In the genomic region with DNA sequence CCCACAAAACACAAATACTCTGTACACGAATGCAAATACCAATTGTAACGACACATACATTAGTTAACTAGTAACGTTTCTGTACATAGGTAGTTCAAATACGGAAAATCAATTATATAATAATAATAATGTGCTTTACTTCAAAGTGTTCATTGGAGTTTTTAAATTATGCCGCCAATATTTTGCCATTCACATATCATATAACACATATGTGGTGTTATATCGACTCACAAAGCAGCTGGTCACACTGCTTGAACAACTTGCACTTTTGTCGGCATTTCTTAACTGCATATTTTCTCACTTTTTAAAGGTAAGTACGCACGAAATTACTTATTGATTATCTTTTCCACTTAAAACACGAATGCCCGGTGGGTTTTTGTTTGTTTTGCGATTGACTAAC, we compare ENCODE assay signal across 2 fruit fly cellular contexts.
TF ChIP-seq lines count a peak whose summit lies in the region.

A gene (plus strand): TSS at position 227 of the 400 bp plus-strand sequence.

- TF ChIP-seq CTCF in whole organism, embryonic (GFP tag; optimal IDR thresholded peaks at IDR 0.05; lab: Kevin White, UChicago): no peak

TF ChIP-seq in whole organism, embryonic, 481 proteins besides CTCF, POLR2A, EP300 and RAD21:
- TF ChIP-seq Trl (optimal IDR thresholded peaks at IDR 0.05; lab: Kevin White, UChicago) (no peak), Trl (GFP tag; optimal IDR thresholded peaks at IDR 0.05; lab: Kevin White, UChicago) (no peak), CG17385 (GFP tag; optimal IDR thresholded peaks at IDR 0.05; lab: Kevin White, UChicago) (peak; percentile 34), az2 (GFP tag; optimal IDR thresholded peaks at IDR 0.05; lab: Kevin White, UChicago) (no peak), insv (GFP tag; optimal IDR thresholded peaks at IDR 0.05; lab: Kevin White, UChicago) (no peak), BEAF-32 (GFP tag; optimal IDR thresholded peaks at IDR 0.05; lab: Kevin White, UChicago) (peak; percentile 39), Blimp-1 (GFP tag; optimal IDR thresholded peaks at IDR 0.05; lab: Kevin White, UChicago) (peak; percentile 78), Pdp1 (GFP tag; optimal IDR thresholded peaks at IDR 0.05; lab: Kevin White, UChicago) (peak in 1 of 2 experiments; percentile 84), mam (GFP tag; optimal IDR thresholded peaks at IDR 0.05; lab: Kevin White, UChicago) (no peak), gfzf (GFP tag; optimal IDR thresholded peaks at IDR 0.05; lab: Kevin White, UChicago) (peak; percentile 65), Dek (tag; optimal IDR thresholded peaks at IDR 0.05; lab: Kevin White, UChicago) (no peak), Dref (GFP tag; IDR thresholded peaks at IDR 0.05; lab: Robert Waterston, UW) (peak; percentile 14; the same call in 1 of the 2 replicates), C15 (GFP tag; IDR thresholded peaks at IDR 0.05; lab: Robert Waterston, UW) (no peak), sd (tag; optimal IDR thresholded peaks at IDR 0.05; lab: Kevin White, UChicago) (no peak), CG1603 (tag; optimal IDR thresholded peaks at IDR 0.05; lab: Kevin White, UChicago) (peak; percentile 1), ssp (GFP tag; IDR thresholded peaks at IDR 0.05; lab: Robert Waterston, UW) (no peak), Scr (GFP tag; IDR thresholded peaks at IDR 0.05; lab: Robert Waterston, UW; ENCODE audit: partially characterized antibody) (0 out of 2 replicates have a peak, but pooled peaks have one; percentile 25), Dbx (GFP tag; IDR thresholded peaks at IDR 0.05; lab: Robert Waterston, UW) (no peak), chinmo (GFP tag; IDR thresholded peaks at IDR 0.05; lab: Robert Waterston, UW; ENCODE audit: partially characterized antibody) (0 out of 4 replicates have a peak, but pooled peaks have one; percentile 44), Drgx (GFP tag; IDR thresholded peaks at IDR 0.05; lab: Robert Waterston, UW) (no peak), al (GFP tag; IDR thresholded peaks at IDR 0.05; lab: Robert Waterston, UW) (no peak), fd96Cb (tag; optimal IDR thresholded peaks at IDR 0.05; lab: Kevin White, UChicago) (no peak), MESR4 (GFP tag; optimal IDR thresholded peaks at IDR 0.05; lab: Kevin White, UChicago) (peak; percentile 41), CG3065 (GFP tag; optimal IDR thresholded peaks at IDR 0.05; lab: Kevin White, UChicago) (no peak), CG14965 (GFP tag; optimal IDR thresholded peaks at IDR 0.05; lab: Kevin White, UChicago; ENCODE audit: borderline replicate concordance) (no peak), run (tag; optimal IDR thresholded peaks at IDR 0.05; lab: Kevin White, UChicago) (no peak), Chrac-16 (GFP tag; optimal IDR thresholded peaks at IDR 0.05; lab: Kevin White, UChicago) (no peak), stwl (tag; optimal IDR thresholded peaks at IDR 0.05; lab: Kevin White, UChicago) (peak; percentile 35), pzg (GFP tag; optimal IDR thresholded peaks at IDR 0.05; lab: Kevin White, UChicago) (peak; percentile 55), phol (tag; optimal IDR thresholded peaks at IDR 0.05; lab: Kevin White, UChicago) (peak; percentile 16), unc-4 (GFP tag; IDR thresholded peaks at IDR 0.05; lab: Robert Waterston, UW; ENCODE audit: partially characterized antibody) (0 out of 2 replicates have a peak, but pooled peaks have one; percentile 27), CG14050 (GFP tag; IDR thresholded peaks at IDR 0.05; lab: Robert Waterston, UW) (no peak), CG34422 (GFP tag; IDR thresholded peaks at IDR 0.05; lab: Robert Waterston, UW) (no peak), CG9797 (GFP tag; optimal IDR thresholded peaks at IDR 0.05; lab: Kevin White, UChicago) (peak; percentile 7), CG4328 (GFP tag; optimal IDR thresholded peaks at IDR 0.05; lab: Kevin White, UChicago) (no peak), CG13123 (GFP tag; optimal IDR thresholded peaks at IDR 0.05; lab: Kevin White, UChicago) (no peak), CG16813 (GFP tag; IDR thresholded peaks at IDR 0.05; lab: Robert Waterston, UW; ENCODE audit: partially characterized antibody) (0 out of 3 replicates have a peak, but pooled peaks have one; percentile 25), fu2 (GFP tag; optimal IDR thresholded peaks at IDR 0.05; lab: Kevin White, UChicago) (no peak), E2f2 (GFP tag; IDR thresholded peaks at IDR 0.05; lab: Robert Waterston, UW) (peak; percentile 86), Dp (GFP tag; optimal IDR thresholded peaks at IDR 0.05; lab: Kevin White, UChicago) (peak; percentile 78), MBD-R2 (GFP tag; IDR thresholded peaks at IDR 0.05; lab: Robert Waterston, UW) (peak; percentile 55)

TF ChIP-seq in whole organism, prepupa, 60 proteins besides CTCF, POLR2A, EP300 and RAD21:
- TF ChIP-seq CG31627 (GFP tag; optimal IDR thresholded peaks at IDR 0.05; lab: Kevin White, UChicago): no peak
- TF ChIP-seq CG6808 (GFP tag; optimal IDR thresholded peaks at IDR 0.05; lab: Kevin White, UChicago): no peak
- no peak for TF ChIP-seq CG32006 (GFP tag; optimal IDR thresholded peaks at IDR 0.05; lab: Kevin White, UChicago)
- peak; percentile 82 for TF ChIP-seq Blimp-1 (GFP tag; optimal IDR thresholded peaks at IDR 0.05; lab: Kevin White, UChicago)
- TF ChIP-seq Sox15 (GFP tag; optimal IDR thresholded peaks at IDR 0.05; lab: Kevin White, UChicago): no peak
- TF ChIP-seq Sox14 (GFP tag; optimal IDR thresholded peaks at IDR 0.05; lab: Kevin White, UChicago): no peak
